Fruit fly (Drosophila melanogaster): ENCODE results near the gene CG9760.

- TF ChIP-seq psq (optimal IDR thresholded peaks at IDR 0.05) (no peak), Sin3A (optimal IDR thresholded peaks at IDR 0.05) (no peak)
Measured at dm6 chr3L:12188518-12188917, 25.0 kb upstream of the CG9760 start, which contains the start of gene Est-6.
